Fruit fly (Drosophila melanogaster): Measurements from ENCODE around the gene prc.

- TF ChIP-seq psq (optimal IDR thresholded peaks at IDR 0.05), result no peak
- TF ChIP-seq Dll (optimal IDR thresholded peaks at IDR 0.05), result no peak
Measured at dm6 chr3L:12013698-12014097, 47.8 kb upstream of the prc start.
